Fruit fly (Drosophila melanogaster) S2 (cell line): ENCODE results near the gene GV1.

Experiments used
- CG8478 ChIP-seq: fragments of >200 bp; optimal IDR thresholded peaks from 2 replicates; lab custom pipeline; 2018
- CTCF ChIP-seq, 2 experiments: fragments of >200 bp; optimal IDR thresholded peaks; 2 replicates each; lab custom pipeline; 2018

DNA sequence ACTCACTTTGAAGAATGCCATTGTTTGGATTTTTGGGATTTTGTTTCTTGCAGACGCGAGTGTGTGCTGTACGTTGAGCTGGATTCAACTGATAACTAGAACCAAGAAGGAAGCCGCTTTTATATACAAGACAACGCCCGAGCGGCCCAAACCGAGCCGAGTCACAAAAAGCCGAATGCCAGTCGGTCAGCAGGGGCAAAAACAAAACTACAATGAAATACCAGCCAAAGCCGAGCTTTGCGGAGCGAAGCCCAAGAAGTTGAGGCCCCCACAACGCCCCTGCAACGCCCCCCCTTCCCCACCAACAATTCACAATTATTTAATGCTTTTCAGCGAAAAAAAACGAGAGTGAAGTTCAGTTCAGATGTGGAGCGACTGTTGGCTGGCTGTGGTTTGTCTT lies 31.6 kb downstream of the GV1 start, which contains the start of gene Cpr62Bc:
- no peak for TF ChIP-seq CTCF (optimal IDR thresholded peaks at IDR 0.05; lab: Kevin White, UChicago)
- no peak for TF ChIP-seq CG8478 (lab: Kevin White, UChicago)
